Worm (Caenorhabditis elegans): ENCODE measurements around the gene bus-17.

Gene bus-17

DNA sequence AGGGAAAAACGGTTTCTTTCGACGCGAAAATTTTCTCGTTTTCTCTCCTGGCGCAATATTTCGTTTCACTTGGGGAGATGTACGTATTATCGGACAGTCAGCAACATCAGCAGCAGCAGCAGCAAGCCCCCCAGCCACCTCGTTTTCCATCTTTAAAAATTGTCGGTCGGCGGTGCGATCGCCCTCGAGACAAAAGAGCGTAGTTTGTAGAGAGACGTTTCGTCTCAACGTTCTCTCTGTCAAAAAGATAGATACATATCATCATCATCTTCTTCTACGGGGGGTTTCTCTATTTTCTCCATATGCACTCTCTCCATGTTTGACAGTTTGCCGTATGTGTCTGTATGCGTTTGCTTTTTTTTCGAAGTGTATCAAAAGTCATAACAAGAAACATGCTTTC lies 56.6 kb downstream of the bus-17 start:
- TF ChIP-seq daf-16 (GFP tag; optimal IDR thresholded peaks at IDR 0.05) (no peak), daf-16 (tag; optimal IDR thresholded peaks at IDR 0.05) (peak; percentile 54), nhr-28 (tag; optimal IDR thresholded peaks at IDR 0.05) (peak; percentile 93), tra-1 (GFP tag; IDR thresholded peaks at IDR 0.05) (peak; percentile 68; the same call in 1 of the 2 replicates), nhr-48 (tag; optimal IDR thresholded peaks at IDR 0.05) (peak; percentile 96), snpc-1.2 (GFP tag; IDR thresholded peaks at IDR 0.05) (no peak), nhr-10 (tag; optimal IDR thresholded peaks at IDR 0.05) (peak; percentile 89), pqm-1 (tag; optimal IDR thresholded peaks at IDR 0.05) (peak; percentile 43), dmd-6 (GFP tag; IDR thresholded peaks at IDR 0.05) (peak; percentile 93), dve-1 (tag; optimal IDR thresholded peaks at IDR 0.05; ENCODE audit: insufficient read depth) (peak; percentile 70), nhr-77 (tag; optimal IDR thresholded peaks at IDR 0.05) (peak; percentile 70), ctbp-1 (GFP tag; IDR thresholded peaks at IDR 0.05) (no peak), mdl-1 (tag; optimal IDR thresholded peaks at IDR 0.05) (peak; percentile 85 to 90), mxl-3 (GFP tag; optimal IDR thresholded peaks at IDR 0.05) (peak; percentile 83), lsy-2 (tag; optimal IDR thresholded peaks at IDR 0.05) (peak in 1 of 2 experiments; percentile 55), attf-4 (tag; optimal IDR thresholded peaks at IDR 0.05) (no peak), ceh-28 (tag; optimal IDR thresholded peaks at IDR 0.05) (no peak), hlh-30 (tag; optimal IDR thresholded peaks at IDR 0.05; ENCODE audit: insufficient read depth) (peak; percentile 88), nhr-76 (tag; optimal IDR thresholded peaks at IDR 0.05) (no peak), mep-1 (tag; optimal IDR thresholded peaks at IDR 0.05) (peak; percentile 58), hlh-11 (tag; optimal IDR thresholded peaks at IDR 0.05) (peak; percentile 89), lim-7 (GFP tag; IDR thresholded peaks at IDR 0.05) (no peak), nhr-25 (tag; optimal IDR thresholded peaks at IDR 0.05; ENCODE audit: borderline replicate concordance, insufficient read depth) (peak; percentile 49), mes-2 (tag; optimal IDR thresholded peaks at IDR 0.05; ENCODE audit: poor library complexity, severe bottlenecking) (peak; percentile 43), lin-39 (tag; optimal IDR thresholded peaks at IDR 0.05) (no peak), aha-1 (tag) (peak; percentile 85), unc-130 (GFP tag; optimal IDR thresholded peaks at IDR 0.05) (no peak), daf-8 (GFP tag; IDR thresholded peaks at IDR 0.05) (no peak)

- TF ChIP-seq ceh-82 (tag; optimal IDR thresholded peaks at IDR 0.05) (no peak), F49E8.2 (tag; optimal IDR thresholded peaks at IDR 0.05; ENCODE audit: borderline replicate concordance) (no peak), unc-62 (GFP tag; optimal IDR thresholded peaks at IDR 0.05 in 1 of 2) (peak in 1 of 2 experiments; percentile 56), unc-62 (tag; optimal IDR thresholded peaks at IDR 0.05) (no peak), pha-4 (GFP tag; IDR thresholded peaks at IDR 0.05) (no peak), pha-4 (tag; optimal IDR thresholded peaks at IDR 0.05) (no peak), daf-16 (GFP tag; optimal IDR thresholded peaks at IDR 0.05) (no peak), daf-16 (tag; optimal IDR thresholded peaks at IDR 0.05) (peak; percentile 65)
These were observed 58.2 kb downstream of the bus-17 start, which contains the start of gene nhr-48 for ce11 chrX:15707913-15708312. TSS of gene nhr-48 (plus strand) at chrX:15708213.

Measured in whole organism, L4 larva.